Worm (Caenorhabditis elegans): ENCODE results near the gene Y116A8C.9.

DNA sequence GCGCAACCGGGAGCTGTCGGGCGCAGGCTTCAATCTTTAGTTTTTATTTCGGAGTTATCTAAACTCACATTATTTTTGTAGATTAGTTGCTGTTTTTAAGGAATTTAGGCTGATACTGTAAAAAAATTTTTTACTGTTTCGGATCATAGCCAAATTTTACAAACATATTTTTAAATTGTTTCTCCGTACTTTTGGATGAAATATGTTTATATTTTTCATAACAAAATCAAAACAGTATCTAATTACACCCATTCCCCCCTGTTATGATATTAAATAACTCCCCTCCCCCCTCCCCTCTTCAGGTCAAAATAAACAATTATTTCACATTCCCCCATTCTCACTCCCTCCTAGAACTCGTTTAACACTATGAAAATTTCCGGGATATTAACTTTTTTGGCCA, 30.8 kb downstream of the Y116A8C.9 start, which contains the start of gene Y116A8C.3:
- TF ChIP-seq med-1 (GFP tag; optimal IDR thresholded peaks at IDR 0.05; ENCODE audit: insufficient read depth) (no peak), T22C8.4 (GFP tag; IDR thresholded peaks at IDR 0.05) (no peak), ref-1 (GFP tag; conservative IDR thresholded peaks at IDR 0.05) (no peak), ztf-29 (GFP tag; IDR thresholded peaks at IDR 0.05) (no peak), cog-1 (tag; optimal IDR thresholded peaks at IDR 0.05) (no peak)

Measured in whole organism, midembryonic.